Fruit fly (Drosophila melanogaster) whole organism, embryonic: ENCODE results near the gene CG15717.

ENCODE experiments used
- Abd-B ChIP-seq: fragments of 200-800 bp; sonication (Bioruptor generic); optimal IDR thresholded peaks from 2 replicates; lab custom pipeline; 2018; ENCODE audit warnings: missing biosample characterization, mild to moderate bottlenecking, missing genetic modification characterization, moderate library complexity
- Atf3 ChIP-seq: fragments of 200-800 bp; sonication (Bioruptor generic); optimal IDR thresholded peaks from 3 replicates; lab custom pipeline; 2016; ENCODE audit warnings: missing biosample characterization, missing genetic modification characterization
- Bdp1 ChIP-seq: fragments of 200-800 bp; sonication (Bioruptor generic); optimal IDR thresholded peaks from 3 replicates; lab custom pipeline; 2016; ENCODE audit warnings: missing biosample characterization, missing genetic modification characterization
- Bteb2 ChIP-seq: fragments of 200-800 bp; sonication (Bioruptor generic); optimal IDR thresholded peaks from 2 replicates; lab custom pipeline; 2016; ENCODE audit warnings: missing biosample characterization, missing genetic modification characterization
- C15 ChIP-seq: fragments of 200-800 bp; sonication (Bioruptor generic); IDR thresholded peaks from 3 replicates; pipeline ENCODE4 v1.3.6; 2022; ENCODE audit warnings: missing biosample characterization, missing genetic modification characterization
- CG10366 ChIP-seq: fragments of 200-800 bp; sonication (Bioruptor generic); IDR thresholded peaks from 2 replicates; pipeline ENCODE4 v1.3.6; 2022; ENCODE audit warnings: missing biosample characterization, missing genetic modification characterization
- CG11398 ChIP-seq: fragments of 200-800 bp; sonication (Bioruptor generic); optimal IDR thresholded peaks from 2 replicates; lab custom pipeline; 2016; ENCODE audit warnings: missing biosample characterization, missing genetic modification characterization
- CG12391 ChIP-seq: fragments of 200-800 bp; sonication (Bioruptor generic); optimal IDR thresholded peaks from 3 replicates; lab custom pipeline; 2018; ENCODE audit warnings: missing biosample characterization, mild to moderate bottlenecking, missing genetic modification characterization, moderate library complexity
- CG12659 ChIP-seq: fragments of 200-800 bp; sonication (Bioruptor generic); optimal IDR thresholded peaks from 3 replicates; lab custom pipeline; 2017; ENCODE audit warnings: mild to moderate bottlenecking, missing biosample characterization, missing genetic modification reagents, missing genetic modification characterization
- CG14710 ChIP-seq: fragments of 200-800 bp; sonication (Bioruptor generic); optimal IDR thresholded peaks from 3 replicates; lab custom pipeline; 2019; ENCODE audit warnings: missing biosample characterization, mild to moderate bottlenecking, missing genetic modification characterization, moderate library complexity
- CG14965 ChIP-seq: fragments of 200-800 bp; sonication (Bioruptor generic); optimal IDR thresholded peaks from 2 replicates; lab custom pipeline; 2016; ENCODE audit warnings: missing biosample characterization, missing genetic modification characterization, borderline replicate concordance
- CG17612 ChIP-seq: fragments of 200-800 bp; sonication (Bioruptor generic); IDR thresholded peaks from 2 replicates; pipeline ENCODE4 v1.3.6; 2022; ENCODE audit warnings: missing biosample characterization, missing genetic modification characterization
- CG30431 ChIP-seq: fragments of 200-800 bp; sonication (Bioruptor generic); optimal IDR thresholded peaks from 2 replicates; lab custom pipeline; 2017; ENCODE audit warnings: missing biosample characterization, missing genetic modification characterization
- CG3281 ChIP-seq: fragments of 200-800 bp; sonication (Bioruptor generic); optimal IDR thresholded peaks from 3 replicates; lab custom pipeline; 2017; ENCODE audit warnings: missing biosample characterization, mild to moderate bottlenecking, missing genetic modification characterization
- CG3995 ChIP-seq: fragments of 200-800 bp; sonication (Bioruptor generic); optimal IDR thresholded peaks from 3 replicates; lab custom pipeline; 2016; ENCODE audit warnings: missing biosample characterization, missing genetic modification characterization
- CG43689 ChIP-seq: fragments of 200-800 bp; sonication (Bioruptor generic); IDR thresholded peaks from 2 replicates; pipeline ENCODE4 v1.3.6; 2022; ENCODE audit warnings: missing biosample characterization, missing genetic modification characterization
- CG4707 ChIP-seq: fragments of 200-800 bp; sonication (Bioruptor generic); optimal IDR thresholded peaks from 2 replicates; lab custom pipeline; 2018; ENCODE audit warnings: missing biosample characterization, mild to moderate bottlenecking, missing genetic modification characterization, moderate library complexity
- CG6683 ChIP-seq: fragments of 200-800 bp; sonication (Bioruptor generic); optimal IDR thresholded peaks from 2 replicates; lab custom pipeline; 2017; ENCODE audit warnings: missing biosample characterization, mild to moderate bottlenecking, missing genetic modification characterization, missing genetic modification reagents
- CG6813 ChIP-seq: fragments of 200-800 bp; sonication (Bioruptor generic); optimal IDR thresholded peaks from 2 replicates; lab custom pipeline; 2017; ENCODE audit warnings: missing biosample characterization, missing genetic modification characterization, mild to moderate bottlenecking, moderate library complexity, missing genetic modification reagents
- CG7372 ChIP-seq: fragments of 200-800 bp; sonication (Bioruptor generic); IDR thresholded peaks from 2 replicates; pipeline ENCODE4 v1.3.6; 2022; ENCODE audit warnings: missing biosample characterization, missing genetic modification characterization
- CG7556 ChIP-seq: fragments of 200-800 bp; sonication (Bioruptor generic); optimal IDR thresholded peaks from 2 replicates; lab custom pipeline; 2017; ENCODE audit warnings: missing biosample characterization, mild to moderate bottlenecking, missing genetic modification characterization
- CG7963 ChIP-seq: fragments of 200-800 bp; sonication (Bioruptor generic); IDR thresholded peaks from 3 replicates; pipeline ENCODE4 v1.3.6; 2022; ENCODE audit warnings: missing biosample characterization, missing genetic modification characterization; ENCODE audit not compliant: partially characterized antibody
- CG8388 ChIP-seq: fragments of 200-800 bp; sonication (Bioruptor generic); optimal IDR thresholded peaks from 2 replicates; lab custom pipeline; 2019; ENCODE audit warnings: missing biosample characterization, mild to moderate bottlenecking, missing genetic modification characterization, moderate library complexity
- CG9797 ChIP-seq: fragments of 200-800 bp; sonication (Bioruptor generic); optimal IDR thresholded peaks from 3 replicates; lab custom pipeline; 2018; ENCODE audit warnings: missing biosample characterization, mild to moderate bottlenecking, missing genetic modification characterization
- CoRest ChIP-seq: fragments of 200-800 bp; sonication (Bioruptor generic); optimal IDR thresholded peaks from 3 replicates; lab custom pipeline; 2018; ENCODE audit warnings: missing biosample characterization, mild to moderate bottlenecking, missing genetic modification characterization, moderate library complexity
- CrebB ChIP-seq: fragments of 200-800 bp; sonication (Bioruptor generic); optimal IDR thresholded peaks from 3 replicates; lab custom pipeline; 2018; ENCODE audit warnings: missing biosample characterization, mild to moderate bottlenecking, missing genetic modification characterization
- Dfd ChIP-seq, 2 experiments: fragments of >200 bp; optimal IDR thresholded peaks; 2 replicates each; lab custom pipeline; 2017; ENCODE audit warnings: missing biosample characterization in 2 of 2, missing genetic modification characterization in 2 of 2
- Dip2 ChIP-seq: fragments of 200-800 bp; sonication (Bioruptor generic); IDR thresholded peaks from 2 replicates; pipeline ENCODE4 v1.3.6; 2022; ENCODE audit warnings: missing biosample characterization, missing genetic modification characterization
- E2f2 ChIP-seq: fragments of 200-800 bp; sonication (Bioruptor generic); IDR thresholded peaks from 2 replicates; pipeline ENCODE4 v1.3.6; 2022; ENCODE audit warnings: missing biosample characterization, missing genetic modification characterization
- Eip74EF ChIP-seq, 2 experiments: fragments of 200-800 bp in 1 of 2; fragments of >200 bp in 1 of 2; sonication (Bioruptor generic) in 1 of 2; optimal IDR thresholded peaks; 2 replicates each; lab custom pipeline; 2017 to 2019; ENCODE audit warnings: missing biosample characterization in 2 of 2, missing genetic modification characterization in 2 of 2, mild to moderate bottlenecking in 1 of 2, moderate library complexity in 1 of 2
- MESR4 ChIP-seq: fragments of 200-800 bp; sonication (Bioruptor generic); optimal IDR thresholded peaks from 2 replicates; lab custom pipeline; 2018; ENCODE audit warnings: missing biosample characterization, mild to moderate bottlenecking, missing genetic modification characterization, moderate library complexity
- Max ChIP-seq: fragments of 200-800 bp; sonication (Bioruptor generic); optimal IDR thresholded peaks from 2 replicates; lab custom pipeline; 2016; ENCODE audit warnings: missing biosample characterization, mild to moderate bottlenecking, missing genetic modification characterization
- NK7.1 ChIP-seq: fragments of 200-800 bp; sonication (Bioruptor generic); optimal IDR thresholded peaks from 3 replicates; lab custom pipeline; 2016; ENCODE audit warnings: missing biosample characterization, missing genetic modification characterization
- Oli ChIP-seq: fragments of 200-800 bp; sonication (Bioruptor generic); optimal IDR thresholded peaks from 2 replicates; lab custom pipeline; 2018; ENCODE audit warnings: missing biosample characterization, mild to moderate bottlenecking, missing genetic modification characterization, moderate library complexity
- Rfx ChIP-seq: fragments of 200-800 bp; sonication (Bioruptor generic); IDR thresholded peaks from 2 replicates; pipeline ENCODE4 v1.3.6; 2022; ENCODE audit warnings: missing biosample characterization, missing genetic modification characterization
- Sox102F ChIP-seq: fragments of 200-800 bp; sonication (Bioruptor generic); optimal IDR thresholded peaks from 2 replicates; lab custom pipeline; 2018; ENCODE audit warnings: missing biosample characterization, mild to moderate bottlenecking, missing genetic modification characterization, moderate library complexity
- cad ChIP-seq: fragments of >200 bp; optimal IDR thresholded peaks from 2 replicates; lab custom pipeline; 2017; ENCODE audit warnings: missing biosample characterization, missing genetic modification characterization
- caup ChIP-seq: fragments of 200-800 bp; sonication (Bioruptor generic); optimal IDR thresholded peaks from 3 replicates; lab custom pipeline; 2017; ENCODE audit warnings: missing biosample characterization, mild to moderate bottlenecking, missing genetic modification characterization, moderate library complexity; ENCODE audit not compliant: severe bottlenecking
- eyg ChIP-seq: fragments of 200-800 bp; sonication (Bioruptor generic); optimal IDR thresholded peaks from 3 replicates; lab custom pipeline; 2016; ENCODE audit warnings: missing biosample characterization, missing genetic modification characterization
- gcm2 ChIP-seq: fragments of 200-800 bp; sonication (Bioruptor generic); optimal IDR thresholded peaks from 2 replicates; lab custom pipeline; 2016; ENCODE audit warnings: missing biosample characterization, missing genetic modification characterization
- gro ChIP-seq: fragments of 200-800 bp; sonication (Bioruptor generic); optimal IDR thresholded peaks from 2 replicates; lab custom pipeline; 2016; ENCODE audit warnings: missing biosample characterization, missing genetic modification characterization
- ham ChIP-seq: fragments of 200-800 bp; sonication (Bioruptor generic); IDR thresholded peaks from 2 replicates; pipeline ENCODE4 v1.3.6; 2022; ENCODE audit warnings: missing biosample characterization, missing genetic modification characterization
- her ChIP-seq: fragments of 200-800 bp; sonication (Bioruptor generic); optimal IDR thresholded peaks from 2 replicates; lab custom pipeline; 2016; ENCODE audit warnings: missing biosample characterization, missing genetic modification characterization
- maf-S ChIP-seq: fragments of 200-800 bp; sonication (Bioruptor generic); optimal IDR thresholded peaks from 2 replicates; lab custom pipeline; 2016; ENCODE audit warnings: missing biosample characterization, missing genetic modification characterization
- mirr ChIP-seq: fragments of 200-800 bp; sonication (Bioruptor generic); optimal IDR thresholded peaks from 3 replicates; lab custom pipeline; 2018; ENCODE audit warnings: missing biosample characterization, mild to moderate bottlenecking, missing genetic modification characterization
- ranshi ChIP-seq: fragments of 200-800 bp; sonication (Bioruptor generic); IDR thresholded peaks from 2 replicates; pipeline ENCODE4 v1.3.6; 2022; ENCODE audit warnings: missing biosample characterization, missing genetic modification characterization
- sug ChIP-seq: fragments of 200-800 bp; optimal IDR thresholded peaks from 2 replicates; lab custom pipeline; 2019; ENCODE audit warnings: missing biosample characterization, mild to moderate bottlenecking, missing genetic modification characterization, moderate library complexity
- tin ChIP-seq: fragments of 200-800 bp; sonication (Bioruptor generic); optimal IDR thresholded peaks from 3 replicates; lab custom pipeline; 2016; ENCODE audit warnings: missing biosample characterization, missing genetic modification characterization
- unc-4 ChIP-seq: fragments of 200-800 bp; sonication (Bioruptor generic); IDR thresholded peaks from 2 replicates; pipeline ENCODE4 v1.3.6; 2022; ENCODE audit warnings: missing biosample characterization, missing genetic modification characterization; ENCODE audit not compliant: partially characterized antibody

CG15717 gene

DNA sequence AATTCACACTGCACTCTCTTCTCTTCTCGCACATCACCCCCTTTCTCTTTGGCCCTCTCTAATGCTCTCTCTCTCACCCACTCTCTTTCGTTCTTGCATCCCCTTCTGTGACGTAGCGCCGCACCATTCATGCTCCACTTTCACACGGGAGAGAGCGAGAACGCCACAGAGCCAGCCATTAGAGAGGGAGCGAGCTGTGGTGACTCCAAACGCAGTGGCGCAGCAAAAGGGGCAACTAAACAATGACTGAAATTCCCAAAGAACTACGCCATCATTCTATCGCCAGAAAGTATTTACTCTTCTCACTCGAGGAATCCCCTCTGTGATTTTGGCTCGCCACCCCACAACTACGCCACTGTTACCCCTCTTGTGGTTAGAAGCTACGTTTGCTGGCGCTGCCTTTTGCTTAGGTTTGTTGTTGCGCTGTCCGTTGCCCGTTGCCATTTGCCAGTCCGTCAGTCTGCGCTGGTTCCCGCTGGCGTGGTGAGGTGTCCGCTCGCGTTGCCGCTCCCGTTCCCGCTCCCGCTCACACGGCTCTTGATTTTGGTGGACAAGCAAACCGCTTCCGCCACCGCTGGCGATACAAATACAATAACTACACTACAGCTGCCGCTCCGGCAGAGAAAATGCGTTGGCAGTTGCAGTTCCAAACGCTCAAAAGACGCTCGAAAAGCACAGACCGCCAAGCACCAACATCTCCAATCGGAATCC is 2.5 kb downstream of the CG15717 start (continued):
- peak; percentile 99 for TF ChIP-seq caup (GFP tag; lab: Kevin White, UChicago)
- TF ChIP-seq CG9797 (GFP tag; lab: Kevin White, UChicago) = peak; percentile 70
- peak; percentile 98 for TF ChIP-seq CoRest (tag; lab: Kevin White, UChicago)
- TF ChIP-seq mirr (GFP tag; lab: Kevin White, UChicago) = peak; percentile 98
- TF ChIP-seq gcm2 = peak; percentile 99
- TF ChIP-seq CrebB (tag; lab: Kevin White, UChicago) = peak; percentile 98
- peak; percentile 98 for TF ChIP-seq CG43689 (GFP tag; lab: Robert Waterston, UW)
- TF ChIP-seq CG7372 (GFP tag; lab: Robert Waterston, UW) = peak; percentile 99
- TF ChIP-seq CG17612 (GFP tag; lab: Robert Waterston, UW) = peak; percentile 98
- TF ChIP-seq C15 = peak; percentile 98
- TF ChIP-seq NK7.1 (GFP tag; lab: Kevin White, UChicago) = peak; percentile 98
- TF ChIP-seq CG14710 (tag; lab: Kevin White, UChicago) = peak; percentile 93
- peak; percentile 99 for TF ChIP-seq CG7556 (GFP tag; lab: Kevin White, UChicago)
- TF ChIP-seq CG6683 (GFP tag; lab: Kevin White, UChicago) = peak; percentile 98
- peak; percentile 94 for TF ChIP-seq Bdp1
- no peak for TF ChIP-seq Dfd (GFP tag; optimal IDR thresholded peaks at IDR 0.05; lab: Kevin White, UChicago)
- peak; percentile 98 for TF ChIP-seq ham (GFP tag; lab: Robert Waterston, UW)
- TF ChIP-seq CG7963 (GFP tag; lab: Robert Waterston, UW) = no peak
- TF ChIP-seq CG3281 (GFP tag; lab: Kevin White, UChicago) = peak; percentile 98
- peak; percentile 99 for TF ChIP-seq gro (GFP tag; lab: Kevin White, UChicago)
- peak; percentile 95 for TF ChIP-seq CG8388
- TF ChIP-seq CG6813 = peak; percentile 99
- peak; percentile 98 for TF ChIP-seq Sox102F (GFP tag; lab: Kevin White, UChicago)
- peak; percentile 99 for TF ChIP-seq tin
- TF ChIP-seq Max (GFP tag; lab: Kevin White, UChicago) = peak; percentile 96
- TF ChIP-seq cad (GFP tag; lab: Kevin White, UChicago) = no peak
- TF ChIP-seq CG14965 (GFP tag; lab: Kevin White, UChicago) = peak; percentile 90
- TF ChIP-seq Eip74EF (GFP tag; optimal IDR thresholded peaks at IDR 0.05; lab: Kevin White, UChicago) = peak in 1 of 2 experiments; percentile 95
- peak; percentile 99 for TF ChIP-seq Bteb2 (GFP tag; lab: Kevin White, UChicago)
- TF ChIP-seq sug (tag; lab: Kevin White, UChicago) = peak; percentile 96
- TF ChIP-seq CG10366 (GFP tag; lab: Robert Waterston, UW) = peak; percentile 99
- peak; percentile 99 for TF ChIP-seq CG30431
- peak; percentile 100 for TF ChIP-seq Rfx (GFP tag; lab: Robert Waterston, UW)
- TF ChIP-seq Oli = peak; percentile 98
- peak; percentile 98 for TF ChIP-seq eyg
- peak; percentile 97 for TF ChIP-seq Abd-B (GFP tag; lab: Kevin White, UChicago)
- peak; percentile 98 for TF ChIP-seq her (GFP tag; lab: Kevin White, UChicago)
- TF ChIP-seq Dip2 (GFP tag; lab: Robert Waterston, UW) = peak; percentile 67
- peak; percentile 99 for TF ChIP-seq CG11398 (GFP tag; lab: Kevin White, UChicago)
- TF ChIP-seq unc-4 (GFP tag; lab: Robert Waterston, UW) = 0 out of 2 replicates have a peak, but pooled peaks have one; percentile 33
- TF ChIP-seq CG12659 (GFP tag; lab: Kevin White, UChicago) = peak; percentile 99
- TF ChIP-seq Atf3 = peak; percentile 99
- TF ChIP-seq ranshi (GFP tag; lab: Robert Waterston, UW) = peak; percentile 99
- TF ChIP-seq CG12391 = peak; percentile 99
- TF ChIP-seq E2f2 (GFP tag; lab: Robert Waterston, UW) = peak; percentile 89
- TF ChIP-seq CG3995 (GFP tag; lab: Kevin White, UChicago) = peak; percentile 91
- TF ChIP-seq CG4707 (GFP tag; lab: Kevin White, UChicago) = peak; percentile 94
- peak; percentile 99 for TF ChIP-seq maf-S (GFP tag; lab: Kevin White, UChicago)
- peak; percentile 84 for TF ChIP-seq MESR4 (GFP tag; lab: Kevin White, UChicago)
